Fruit fly (Drosophila melanogaster) whole organism, embryonic: Measurements from ENCODE around the gene slp1.

Experiments used
- Abd-B ChIP-seq: fragments of 200-800 bp; sonication (Bioruptor generic); optimal IDR thresholded peaks from 2 replicates; lab custom pipeline; 2018; ENCODE audit warnings: missing biosample characterization, mild to moderate bottlenecking, missing genetic modification characterization, moderate library complexity
- Ada2b ChIP-seq: fragments of 200-800 bp; sonication (Bioruptor generic); IDR thresholded peaks from 2 replicates; pipeline ENCODE4 v1.3.6; 2022; ENCODE audit warnings: missing biosample characterization, missing genetic modification characterization
- Atf-2 ChIP-seq: fragments of 200-800 bp; sonication (Bioruptor generic); optimal IDR thresholded peaks from 2 replicates; lab custom pipeline; 2016; ENCODE audit warnings: missing biosample characterization, missing genetic modification characterization
- Atf3 ChIP-seq: fragments of 200-800 bp; sonication (Bioruptor generic); optimal IDR thresholded peaks from 3 replicates; lab custom pipeline; 2016; ENCODE audit warnings: missing biosample characterization, missing genetic modification characterization
- CG1024 ChIP-seq: fragments of 200-800 bp; sonication (Bioruptor generic); IDR thresholded peaks from 2 replicates; pipeline ENCODE4 v1.3.6; 2022; ENCODE audit warnings: missing biosample characterization, missing genetic modification characterization
- CG11504 ChIP-seq: fragments of 200-800 bp; sonication (Bioruptor generic); optimal IDR thresholded peaks from 3 replicates; lab custom pipeline; 2019; ENCODE audit warnings: missing biosample characterization, mild to moderate bottlenecking, missing genetic modification characterization, moderate library complexity
- CG12104 ChIP-seq: fragments of 200-800 bp; sonication (Bioruptor generic); optimal IDR thresholded peaks from 3 replicates; lab custom pipeline; 2016; ENCODE audit warnings: missing biosample characterization, missing genetic modification characterization
- CG13424 ChIP-seq: fragments of 200-800 bp; sonication (Bioruptor generic); optimal IDR thresholded peaks from 2 replicates; lab custom pipeline; 2019; ENCODE audit warnings: missing biosample characterization, mild to moderate bottlenecking, missing genetic modification characterization, moderate library complexity
- CG13775 ChIP-seq: fragments of 200-800 bp; sonication (Bioruptor generic); optimal IDR thresholded peaks from 3 replicates; lab custom pipeline; 2017; ENCODE audit warnings: missing biosample characterization, mild to moderate bottlenecking, missing genetic modification characterization
- CG15269 ChIP-seq: fragments of 200-800 bp; sonication (Bioruptor generic); optimal IDR thresholded peaks from 2 replicates; lab custom pipeline; 2018; ENCODE audit warnings: missing biosample characterization, mild to moderate bottlenecking, missing genetic modification characterization, moderate library complexity
- CG17385 ChIP-seq: fragments of 200-800 bp; sonication (Bioruptor generic); optimal IDR thresholded peaks from 3 replicates; lab custom pipeline; 2018; ENCODE audit warnings: missing biosample characterization, mild to moderate bottlenecking, missing genetic modification characterization
- CG18262 ChIP-seq: fragments of 200-800 bp; optimal IDR thresholded peaks from 3 replicates; lab custom pipeline; 2019; ENCODE audit warnings: missing biosample characterization, mild to moderate bottlenecking, missing genetic modification characterization, moderate library complexity
- CG30403 ChIP-seq: fragments of 200-800 bp; sonication (Bioruptor generic); optimal IDR thresholded peaks from 3 replicates; lab custom pipeline; 2016; ENCODE audit warnings: missing biosample characterization, missing genetic modification characterization
- CG30431 ChIP-seq: fragments of 200-800 bp; sonication (Bioruptor generic); optimal IDR thresholded peaks from 2 replicates; lab custom pipeline; 2017; ENCODE audit warnings: missing biosample characterization, missing genetic modification characterization
- CG3407 ChIP-seq: fragments of 200-800 bp; sonication (Bioruptor generic); optimal IDR thresholded peaks from 2 replicates; lab custom pipeline; 2018; ENCODE audit warnings: missing biosample characterization, mild to moderate bottlenecking, missing genetic modification characterization
- CG4424 ChIP-seq: fragments of 200-800 bp; sonication (Bioruptor generic); optimal IDR thresholded peaks from 3 replicates; lab custom pipeline; 2016; ENCODE audit warnings: missing biosample characterization, missing genetic modification characterization
- CG5180 ChIP-seq: fragments of 200-800 bp; sonication (Bioruptor generic); optimal IDR thresholded peaks from 3 replicates; lab custom pipeline; 2017; ENCODE audit warnings: missing biosample characterization, missing genetic modification characterization, mild to moderate bottlenecking, moderate library complexity, missing genetic modification reagents
- CG6175 ChIP-seq: fragments of 200-800 bp; sonication (Bioruptor generic); IDR thresholded peaks from 3 replicates; pipeline ENCODE4 v1.3.6; 2022; ENCODE audit warnings: missing biosample characterization, missing genetic modification characterization
- CG7839 ChIP-seq: fragments of 200-800 bp; sonication (Bioruptor generic); optimal IDR thresholded peaks from 3 replicates; lab custom pipeline; 2018; ENCODE audit warnings: missing biosample characterization, mild to moderate bottlenecking, missing genetic modification characterization, moderate library complexity
- CG8388 ChIP-seq: fragments of 200-800 bp; sonication (Bioruptor generic); optimal IDR thresholded peaks from 2 replicates; lab custom pipeline; 2019; ENCODE audit warnings: missing biosample characterization, mild to moderate bottlenecking, missing genetic modification characterization, moderate library complexity
- CG8765 ChIP-seq: fragments of 200-800 bp; sonication (Bioruptor generic); IDR thresholded peaks from 2 replicates; pipeline ENCODE4 v1.3.6; 2022; ENCODE audit warnings: missing biosample characterization, missing genetic modification characterization
- D ChIP-seq, 2 experiments: fragments of 200-800 bp in 1 of 2; fragments of >200 bp in 1 of 2; sonication (Bioruptor generic) in 1 of 2; optimal IDR thresholded peaks; 2 replicates in 1 of 2; 3 replicates in 1 of 2; lab custom pipeline; 2017; ENCODE audit warnings: mild to moderate bottlenecking in 1 of 2, missing biosample characterization in 1 of 2, missing genetic modification characterization in 1 of 2, missing genetic modification reagents in 1 of 2
- Doc3 ChIP-seq: fragments of 200-800 bp; sonication (Bioruptor generic); IDR thresholded peaks from 3 replicates; pipeline ENCODE4 v1.3.6; 2022; ENCODE audit warnings: missing biosample characterization, missing genetic modification characterization; ENCODE audit not compliant: partially characterized antibody
- Drgx ChIP-seq: fragments of 200-800 bp; sonication (Bioruptor generic); IDR thresholded peaks from 2 replicates; pipeline ENCODE4 v1.3.6; 2022; ENCODE audit warnings: missing biosample characterization, missing genetic modification characterization
- HmgD ChIP-seq: fragments of 200-800 bp; sonication (Bioruptor generic); optimal IDR thresholded peaks from 3 replicates; lab custom pipeline; 2016; ENCODE audit warnings: missing biosample characterization, missing genetic modification characterization
- Hr3 ChIP-seq: fragments of 200-800 bp; sonication (Bioruptor generic); optimal IDR thresholded peaks from 3 replicates; lab custom pipeline; 2016; ENCODE audit warnings: missing biosample characterization, missing genetic modification characterization
- Hr78 ChIP-seq, 2 experiments: fragments of 200-800 bp in 1 of 2; fragments of >200 bp in 1 of 2; sonication (Bioruptor generic) in 1 of 2; optimal IDR thresholded peaks; 2 replicates each; lab custom pipeline; 2017 to 2019; ENCODE audit warnings: missing biosample characterization in 2 of 2, missing genetic modification characterization in 2 of 2, mild to moderate bottlenecking in 1 of 2, moderate library complexity in 1 of 2
- MBD-R2 ChIP-seq: fragments of 200-800 bp; sonication (Bioruptor generic); IDR thresholded peaks from 2 replicates; pipeline ENCODE4 v1.3.6; 2022; ENCODE audit warnings: missing biosample characterization, missing genetic modification characterization
- Med ChIP-seq: fragments of 200-800 bp; sonication (Bioruptor generic); peaks from one replicate; lab custom pipeline; 2016; ENCODE audit warnings: missing biosample characterization, missing genetic modification characterization, mild to moderate bottlenecking, inconsistent platforms, moderate library complexity
- Oli ChIP-seq: fragments of 200-800 bp; sonication (Bioruptor generic); optimal IDR thresholded peaks from 2 replicates; lab custom pipeline; 2018; ENCODE audit warnings: missing biosample characterization, mild to moderate bottlenecking, missing genetic modification characterization, moderate library complexity
- Pdp1 ChIP-seq, 2 experiments: fragments of 200-800 bp; sonication (Bioruptor generic); optimal IDR thresholded peaks; 3 replicates each; lab custom pipeline; 2016; ENCODE audit warnings: missing biosample characterization in 2 of 2, missing genetic modification characterization in 2 of 2, mild to moderate bottlenecking in 1 of 2, moderate library complexity in 1 of 2
- Six4 ChIP-seq: fragments of 200-800 bp; sonication (Bioruptor generic); optimal IDR thresholded peaks from 2 replicates; lab custom pipeline; 2016; ENCODE audit warnings: missing biosample characterization, missing genetic modification characterization
- Sox100B ChIP-seq: fragments of 200-800 bp; sonication (Bioruptor generic); optimal IDR thresholded peaks from 3 replicates; lab custom pipeline; 2018; ENCODE audit warnings: missing biosample characterization, mild to moderate bottlenecking, missing genetic modification characterization
- ac ChIP-seq: fragments of 200-800 bp; sonication (Bioruptor generic); optimal IDR thresholded peaks from 3 replicates; lab custom pipeline; 2017; ENCODE audit warnings: missing biosample characterization, mild to moderate bottlenecking, missing genetic modification characterization
- ara ChIP-seq: fragments of 200-800 bp; sonication (Bioruptor generic); IDR thresholded peaks from 2 replicates; pipeline ENCODE4 v1.3.6; 2022; ENCODE audit warnings: missing biosample characterization, missing genetic modification characterization
- bsh ChIP-seq, 2 experiments: fragments of 200-800 bp; sonication (Bioruptor generic); optimal IDR thresholded peaks; 2 replicates each; lab custom pipeline; 2017 to 2018; ENCODE audit warnings: mild to moderate bottlenecking in 2 of 2, missing biosample characterization in 2 of 2, missing genetic modification characterization in 2 of 2, moderate library complexity in 1 of 2
- cato ChIP-seq: fragments of 200-800 bp; sonication (Bioruptor generic); optimal IDR thresholded peaks from 2 replicates; lab custom pipeline; 2016; ENCODE audit warnings: missing biosample characterization, missing genetic modification characterization, borderline replicate concordance
- danr ChIP-seq: fragments of 200-800 bp; sonication (Bioruptor generic); IDR thresholded peaks from 2 replicates; pipeline ENCODE4 v1.3.6; 2022; ENCODE audit warnings: missing biosample characterization, missing genetic modification characterization
- eyg ChIP-seq: fragments of 200-800 bp; sonication (Bioruptor generic); optimal IDR thresholded peaks from 3 replicates; lab custom pipeline; 2016; ENCODE audit warnings: missing biosample characterization, missing genetic modification characterization
- fd96Cb ChIP-seq: fragments of 200-800 bp; sonication (Bioruptor generic); optimal IDR thresholded peaks from 2 replicates; lab custom pipeline; 2018; ENCODE audit warnings: missing biosample characterization, mild to moderate bottlenecking, missing genetic modification characterization, moderate library complexity
- fru ChIP-seq: fragments of >200 bp; optimal IDR thresholded peaks from 2 replicates; lab custom pipeline; 2017
- gcm ChIP-seq: fragments of 200-800 bp; sonication (Bioruptor generic); optimal IDR thresholded peaks from 2 replicates; lab custom pipeline; 2019; ENCODE audit warnings: missing biosample characterization, mild to moderate bottlenecking, missing genetic modification characterization, moderate library complexity
- jing ChIP-seq: fragments of 200-800 bp; sonication (Bioruptor generic); optimal IDR thresholded peaks from 2 replicates; lab custom pipeline; 2018; ENCODE audit warnings: missing biosample characterization, mild to moderate bottlenecking, missing genetic modification characterization
- jumu ChIP-seq: fragments of 200-800 bp; sonication (Bioruptor generic); optimal IDR thresholded peaks from 3 replicates; lab custom pipeline; 2016; ENCODE audit warnings: missing biosample characterization, missing genetic modification characterization
- kah ChIP-seq: fragments of 200-800 bp; sonication (Bioruptor generic); optimal IDR thresholded peaks from 2 replicates; lab custom pipeline; 2018; ENCODE audit warnings: missing biosample characterization, mild to moderate bottlenecking, missing genetic modification characterization
- pum ChIP-seq: fragments of 200-800 bp; sonication (Bioruptor generic); optimal IDR thresholded peaks from 2 replicates; lab custom pipeline; 2016; ENCODE audit warnings: missing biosample characterization, missing genetic modification characterization
- sc ChIP-seq, 3 experiments: fragments of >200 bp in 2 of 3; fragments of 200-800 bp in 1 of 3; sonication (Bioruptor generic) in 1 of 3; optimal IDR thresholded peaks; 2 replicates in 2 of 3; 3 replicates in 1 of 3; lab custom pipeline; 2017; ENCODE audit warnings: mild to moderate bottlenecking in 1 of 3, missing biosample characterization in 1 of 3, missing genetic modification characterization in 1 of 3, missing genetic modification reagents in 1 of 3
- tna ChIP-seq: fragments of 200-800 bp; sonication (Bioruptor generic); IDR thresholded peaks from 2 replicates; pipeline ENCODE4 v1.3.6; 2022; ENCODE audit warnings: missing biosample characterization, missing genetic modification characterization; ENCODE audit not compliant: partially characterized antibody
- zen ChIP-seq: fragments of 200-800 bp; sonication (Bioruptor generic); optimal IDR thresholded peaks from 3 replicates; lab custom pipeline; 2018; ENCODE audit warnings: missing biosample characterization, mild to moderate bottlenecking, missing genetic modification characterization, moderate library complexity

slp1 gene

DNA sequence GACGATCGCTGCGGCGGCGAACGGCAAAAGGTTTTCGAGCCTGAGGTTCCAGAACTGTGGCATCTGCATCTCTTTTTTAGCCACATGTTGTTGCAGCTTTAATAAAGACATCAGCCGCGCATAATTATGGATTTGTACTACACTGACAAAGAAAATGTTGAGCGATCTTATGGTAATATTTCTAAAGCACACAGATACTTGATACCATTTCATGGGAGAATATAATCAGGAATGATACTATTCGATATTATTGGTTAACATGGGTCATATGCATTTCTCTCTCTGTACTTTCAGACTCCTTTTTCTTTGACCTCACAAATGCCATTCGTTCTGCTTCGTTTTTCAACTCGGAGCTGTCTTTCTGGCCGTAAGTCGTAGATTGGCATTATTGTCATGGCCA is 26.6 kb downstream of the slp1 start (continued):
- TF ChIP-seq tna (GFP tag; lab: Robert Waterston, UW) (no peak), CG7839 (tag; lab: Kevin White, UChicago) (peak; percentile 44), CG3407 (GFP tag; lab: Kevin White, UChicago) (peak; percentile 44), HmgD (GFP tag; lab: Kevin White, UChicago) (no peak), Doc3 (no peak), MBD-R2 (GFP tag; lab: Robert Waterston, UW) (no peak), fd96Cb (tag; lab: Kevin White, UChicago) (peak; percentile 60), Hr3 (GFP tag; lab: Kevin White, UChicago) (no peak), CG8765 (GFP tag; lab: Robert Waterston, UW) (peak; percentile 50; the same call in 1 of the 2 replicates), Drgx (GFP tag; lab: Robert Waterston, UW) (no peak), Six4 (GFP tag; lab: Kevin White, UChicago) (peak; percentile 65), bsh (GFP tag; optimal IDR thresholded peaks at IDR 0.05; lab: Kevin White, UChicago) (peak in 1 of 2 experiments; percentile 84), CG11504 (tag; lab: Kevin White, UChicago) (peak; percentile 46), CG18262 (tag; lab: Kevin White, UChicago) (peak; percentile 69), gcm (GFP tag; lab: Kevin White, UChicago) (peak; percentile 20), pum (GFP tag; lab: Kevin White, UChicago) (peak; percentile 31), Ada2b (GFP tag; lab: Robert Waterston, UW) (peak; percentile 33; the same call in 1 of the 2 replicates), jing (peak; percentile 20), sc (optimal IDR thresholded peaks at IDR 0.05; lab: Kevin White, UChicago) (no peak), sc (GFP tag; optimal IDR thresholded peaks at IDR 0.05; lab: Kevin White, UChicago) (peak; percentile 35), Abd-B (no peak), ara (GFP tag; lab: Robert Waterston, UW) (peak; percentile 62; the same call in 1 of the 2 replicates), Oli (tag; lab: Kevin White, UChicago) (peak; percentile 42), jumu (peak; percentile 14), Sox100B (GFP tag; lab: Kevin White, UChicago) (peak; percentile 2), Atf3 (GFP tag; lab: Kevin White, UChicago) (no peak), CG15269 (tag; lab: Kevin White, UChicago) (no peak), CG30431 (GFP tag; lab: Kevin White, UChicago) (peak; percentile 35), CG1024 (GFP tag; lab: Robert Waterston, UW) (0 out of 2 replicates have a peak, but pooled peaks have one; percentile 13), eyg (GFP tag; lab: Kevin White, UChicago) (no peak), CG12104 (no peak), zen (tag; lab: Kevin White, UChicago) (peak; percentile 62), Hr78 (GFP tag; optimal IDR thresholded peaks at IDR 0.05; lab: Kevin White, UChicago) (no peak), Med (GFP tag; lab: Kevin White, UChicago) (peak; percentile 75), danr (GFP tag; lab: Robert Waterston, UW) (no peak), D (optimal IDR thresholded peaks at IDR 0.05; lab: Kevin White, UChicago) (no peak), D (GFP tag; optimal IDR thresholded peaks at IDR 0.05; lab: Kevin White, UChicago) (peak; percentile 61), CG13775 (GFP tag; lab: Kevin White, UChicago) (peak; percentile 9), Pdp1 (GFP tag; optimal IDR thresholded peaks at IDR 0.05; lab: Kevin White, UChicago) (peak in 1 of 2 experiments; percentile 25), kah (GFP tag; lab: Kevin White, UChicago) (no peak), CG5180 (GFP tag; lab: Kevin White, UChicago) (no peak), ac (peak; percentile 38), CG13424 (tag; lab: Kevin White, UChicago) (peak; percentile 51), Atf-2 (GFP tag; lab: Kevin White, UChicago) (peak; percentile 14), CG17385 (GFP tag; lab: Kevin White, UChicago) (peak; percentile 27), cato (GFP tag; lab: Kevin White, UChicago) (no peak), CG8388 (GFP tag; lab: Kevin White, UChicago) (peak; percentile 52), CG4424 (GFP tag; lab: Kevin White, UChicago) (peak; percentile 47), fru (lab: Kevin White, UChicago) (no peak), CG30403 (GFP tag; lab: Kevin White, UChicago) (peak; percentile 19), CG6175 (no peak)
